Fruit fly (Drosophila melanogaster) whole organism, embryonic: ENCODE data around the gene CG11350.
A peak's percentile ranks its signal among the peaks of the same experiment; 100 is the strongest.

Experiments used
- Adf1 ChIP-seq: fragments of 200-800 bp; sonication (Bioruptor generic); IDR thresholded peaks from 2 replicates; pipeline ENCODE4 v1.3.6; 2022; ENCODE audit warnings: missing biosample characterization, missing genetic modification characterization
- Aef1 ChIP-seq: fragments of 200-800 bp; sonication (Bioruptor generic); IDR thresholded peaks from 3 replicates; pipeline ENCODE4 v1.3.6; 2022; ENCODE audit warnings: missing biosample characterization, missing genetic modification characterization
- Bdp1 ChIP-seq: fragments of 200-800 bp; sonication (Bioruptor generic); optimal IDR thresholded peaks from 3 replicates; lab custom pipeline; 2016; ENCODE audit warnings: missing biosample characterization, missing genetic modification characterization
- CG10267 ChIP-seq: fragments of 200-800 bp; sonication (Bioruptor generic); optimal IDR thresholded peaks from 2 replicates; lab custom pipeline; 2018; ENCODE audit warnings: missing biosample characterization, mild to moderate bottlenecking, missing genetic modification characterization, moderate library complexity
- CG11695 ChIP-seq: fragments of 200-800 bp; sonication (Bioruptor generic); IDR thresholded peaks from 3 replicates; pipeline ENCODE4 v1.3.6; 2022; ENCODE audit warnings: missing biosample characterization, missing genetic modification characterization
- CG12155 ChIP-seq: fragments of 200-800 bp; sonication (Bioruptor generic); optimal IDR thresholded peaks from 3 replicates; lab custom pipeline; 2016; ENCODE audit warnings: missing biosample characterization, missing genetic modification characterization
- CG12769 ChIP-seq: fragments of 200-800 bp; sonication (Bioruptor generic); optimal IDR thresholded peaks from 2 replicates; lab custom pipeline; 2019; ENCODE audit warnings: missing biosample characterization, mild to moderate bottlenecking, missing genetic modification characterization, moderate library complexity
- CG13287 ChIP-seq: fragments of 200-800 bp; sonication (Bioruptor generic); IDR thresholded peaks from 2 replicates; pipeline ENCODE4 v1.3.6; 2022; ENCODE audit warnings: missing biosample characterization, missing genetic modification characterization; ENCODE audit not compliant: partially characterized antibody
- CG15011 ChIP-seq: fragments of 200-800 bp; sonication (Bioruptor generic); optimal IDR thresholded peaks from 3 replicates; lab custom pipeline; 2018; ENCODE audit warnings: missing biosample characterization, mild to moderate bottlenecking, missing genetic modification characterization
- CG16779 ChIP-seq: fragments of 200-800 bp; sonication (Bioruptor generic); IDR thresholded peaks from 2 replicates; pipeline ENCODE4 v1.3.6; 2022; ENCODE audit warnings: missing biosample characterization, missing genetic modification characterization
- CG16813 ChIP-seq: fragments of 200-800 bp; sonication (Bioruptor generic); IDR thresholded peaks from 3 replicates; pipeline ENCODE4 v1.3.6; 2022; ENCODE audit warnings: missing biosample characterization, missing genetic modification characterization; ENCODE audit not compliant: partially characterized antibody
- CG17359 ChIP-seq: fragments of 200-800 bp; sonication (Bioruptor generic); optimal IDR thresholded peaks from 3 replicates; lab custom pipeline; 2018; ENCODE audit warnings: missing biosample characterization, mild to moderate bottlenecking, missing genetic modification characterization, moderate library complexity
- CG18011 ChIP-seq: fragments of 200-800 bp; sonication (Bioruptor generic); optimal IDR thresholded peaks from 2 replicates; lab custom pipeline; 2017; ENCODE audit warnings: missing biosample characterization, missing genetic modification characterization, mild to moderate bottlenecking, moderate library complexity, missing genotype
- CG2199 ChIP-seq: fragments of 200-800 bp; sonication (Bioruptor generic); IDR thresholded peaks from 3 replicates; pipeline ENCODE4 v1.3.6; 2022; ENCODE audit warnings: missing biosample characterization, missing genetic modification characterization
- CG2202 ChIP-seq: fragments of 200-800 bp; sonication (Bioruptor generic); optimal IDR thresholded peaks from 2 replicates; lab custom pipeline; 2018; ENCODE audit warnings: missing biosample characterization, mild to moderate bottlenecking, missing genetic modification characterization
- CG4404 ChIP-seq: fragments of 200-800 bp; sonication (Bioruptor generic); IDR thresholded peaks from 2 replicates; pipeline ENCODE4 v1.3.6; 2022; ENCODE audit warnings: missing biosample characterization, missing genetic modification characterization
- CG5180 ChIP-seq: fragments of 200-800 bp; sonication (Bioruptor generic); optimal IDR thresholded peaks from 3 replicates; lab custom pipeline; 2017; ENCODE audit warnings: missing biosample characterization, missing genetic modification characterization, mild to moderate bottlenecking, moderate library complexity, missing genetic modification reagents
- CG6765 ChIP-seq: fragments of 200-800 bp; sonication (Bioruptor generic); optimal IDR thresholded peaks from 3 replicates; lab custom pipeline; 2017; ENCODE audit warnings: missing biosample characterization, mild to moderate bottlenecking, missing genetic modification characterization
- CG6813 ChIP-seq: fragments of 200-800 bp; sonication (Bioruptor generic); optimal IDR thresholded peaks from 2 replicates; lab custom pipeline; 2017; ENCODE audit warnings: missing biosample characterization, missing genetic modification characterization, mild to moderate bottlenecking, moderate library complexity, missing genetic modification reagents
- CG7987 ChIP-seq: fragments of 200-800 bp; sonication (Bioruptor generic); optimal IDR thresholded peaks from 2 replicates; lab custom pipeline; 2018; ENCODE audit warnings: missing biosample characterization, mild to moderate bottlenecking, missing genetic modification characterization, moderate library complexity
- CG8281 ChIP-seq: fragments of 200-800 bp; sonication (Bioruptor generic); optimal IDR thresholded peaks from 2 replicates; lab custom pipeline; 2018; ENCODE audit warnings: missing biosample characterization, mild to moderate bottlenecking, missing genetic modification characterization, moderate library complexity
- D19A ChIP-seq: fragments of 200-800 bp; optimal IDR thresholded peaks from 3 replicates; lab custom pipeline; 2019; ENCODE audit warnings: missing biosample characterization, mild to moderate bottlenecking, missing genetic modification characterization, moderate library complexity
- H2.0 ChIP-seq: fragments of 200-800 bp; sonication (Bioruptor generic); IDR thresholded peaks from 2 replicates; pipeline ENCODE4 v1.3.6; 2022; ENCODE audit warnings: missing biosample characterization, missing genetic modification characterization
- HHEX ChIP-seq: fragments of 200-800 bp; sonication (Bioruptor generic); optimal IDR thresholded peaks from 3 replicates; lab custom pipeline; 2017; ENCODE audit warnings: missing biosample characterization, mild to moderate bottlenecking, missing genetic modification characterization, missing genetic modification reagents
- HLH3B ChIP-seq: fragments of 200-800 bp; sonication (Bioruptor generic); IDR thresholded peaks from 2 replicates; pipeline ENCODE4 v1.3.6; 2022; ENCODE audit warnings: missing biosample characterization, missing genetic modification characterization
- HLH4C ChIP-seq: fragments of 200-800 bp; sonication (Bioruptor generic); IDR thresholded peaks from 3 replicates; pipeline ENCODE4 v1.3.6; 2022; ENCODE audit warnings: missing biosample characterization, missing genetic modification characterization; ENCODE audit not compliant: partially characterized antibody
- Hr51 ChIP-seq, 2 experiments: fragments of 200-800 bp; sonication (Bioruptor generic); optimal IDR thresholded peaks; 2 replicates in 1 of 2; 3 replicates in 1 of 2; lab custom pipeline; 2016 to 2018; ENCODE audit warnings: missing biosample characterization in 2 of 2, missing genetic modification characterization in 2 of 2, mild to moderate bottlenecking in 1 of 2, moderate library complexity in 1 of 2
- Myb ChIP-seq: fragments of 200-800 bp; sonication (Bioruptor generic); optimal IDR thresholded peaks from 2 replicates; lab custom pipeline; 2016; ENCODE audit warnings: missing biosample characterization, missing genetic modification characterization
- Neu2 ChIP-seq: fragments of 200-800 bp; sonication (Bioruptor generic); optimal IDR thresholded peaks from 3 replicates; lab custom pipeline; 2016; ENCODE audit warnings: missing biosample characterization, missing genetic modification characterization, borderline replicate concordance
- Rx ChIP-seq: fragments of 200-800 bp; sonication (Bioruptor generic); IDR thresholded peaks from 2 replicates; pipeline ENCODE4 v1.3.6; 2022; ENCODE audit warnings: missing biosample characterization, missing genetic modification characterization
- Usf ChIP-seq: fragments of 200-800 bp; sonication (Bioruptor generic); optimal IDR thresholded peaks from 2 replicates; lab custom pipeline; 2017; ENCODE audit warnings: missing genotype, missing biosample characterization, missing genetic modification characterization
- abd-A ChIP-seq: fragments of 200-800 bp; sonication (Bioruptor generic); optimal IDR thresholded peaks from 3 replicates; lab custom pipeline; 2019; ENCODE audit warnings: missing biosample characterization, mild to moderate bottlenecking, missing genetic modification characterization, moderate library complexity
- ara ChIP-seq: fragments of 200-800 bp; sonication (Bioruptor generic); IDR thresholded peaks from 2 replicates; pipeline ENCODE4 v1.3.6; 2022; ENCODE audit warnings: missing biosample characterization, missing genetic modification characterization
- bigmax ChIP-seq: fragments of 200-800 bp; sonication (Bioruptor generic); optimal IDR thresholded peaks from 2 replicates; lab custom pipeline; 2018; ENCODE audit warnings: missing biosample characterization, mild to moderate bottlenecking, missing genetic modification characterization
- cad ChIP-seq: fragments of >200 bp; optimal IDR thresholded peaks from 2 replicates; lab custom pipeline; 2017; ENCODE audit warnings: missing biosample characterization, missing genetic modification characterization
- caup ChIP-seq: fragments of 200-800 bp; sonication (Bioruptor generic); optimal IDR thresholded peaks from 3 replicates; lab custom pipeline; 2017; ENCODE audit warnings: missing biosample characterization, mild to moderate bottlenecking, missing genetic modification characterization, moderate library complexity; ENCODE audit not compliant: severe bottlenecking
- dati ChIP-seq: fragments of 200-800 bp; sonication (Bioruptor generic); IDR thresholded peaks from 2 replicates; pipeline ENCODE4 v1.3.6; 2022; ENCODE audit warnings: missing biosample characterization, missing genetic modification characterization
- fd96Cb ChIP-seq: fragments of 200-800 bp; sonication (Bioruptor generic); optimal IDR thresholded peaks from 2 replicates; lab custom pipeline; 2018; ENCODE audit warnings: missing biosample characterization, mild to moderate bottlenecking, missing genetic modification characterization, moderate library complexity
- ftz-f1 ChIP-seq: fragments of 200-800 bp; sonication (Bioruptor generic); optimal IDR thresholded peaks from 2 replicates; lab custom pipeline; 2016; ENCODE audit warnings: missing biosample characterization, missing genetic modification characterization
- gem ChIP-seq: fragments of 200-800 bp; sonication (Bioruptor generic); optimal IDR thresholded peaks from 2 replicates; lab custom pipeline; 2019; ENCODE audit warnings: missing biosample characterization, mild to moderate bottlenecking, missing genetic modification characterization, moderate library complexity
- ind ChIP-seq: fragments of 200-800 bp; sonication (Bioruptor generic); optimal IDR thresholded peaks from 3 replicates; lab custom pipeline; 2016; ENCODE audit warnings: missing biosample characterization, missing genetic modification characterization
- lbe ChIP-seq: fragments of 200-800 bp; sonication (Bioruptor generic); optimal IDR thresholded peaks from 2 replicates; lab custom pipeline; 2016; ENCODE audit warnings: missing biosample characterization, mild to moderate bottlenecking, missing genetic modification characterization
- luna ChIP-seq: fragments of 200-800 bp; sonication (Bioruptor generic); optimal IDR thresholded peaks from 2 replicates; lab custom pipeline; 2016; ENCODE audit warnings: missing biosample characterization, missing genetic modification characterization
- pzg ChIP-seq: fragments of 200-800 bp; sonication (Bioruptor generic); optimal IDR thresholded peaks from 3 replicates; lab custom pipeline; 2018; ENCODE audit warnings: missing biosample characterization, mild to moderate bottlenecking, missing genetic modification characterization, moderate library complexity
- repo ChIP-seq: fragments of 200-800 bp; sonication (Bioruptor generic); optimal IDR thresholded peaks from 2 replicates; lab custom pipeline; 2016; ENCODE audit warnings: missing biosample characterization, missing genetic modification characterization
- sd ChIP-seq: fragments of 200-800 bp; sonication (Bioruptor generic); optimal IDR thresholded peaks from 3 replicates; lab custom pipeline; 2018; ENCODE audit warnings: missing biosample characterization, mild to moderate bottlenecking, missing genetic modification characterization, moderate library complexity
- sim ChIP-seq: fragments of 200-800 bp; sonication (Bioruptor generic); IDR thresholded peaks from 2 replicates; pipeline ENCODE4 v1.3.6; 2022; ENCODE audit warnings: missing biosample characterization, missing genetic modification characterization
- sisA ChIP-seq: fragments of 200-800 bp; sonication (Bioruptor generic); IDR thresholded peaks from 2 replicates; pipeline ENCODE4 v1.3.6; 2022; ENCODE audit warnings: missing biosample characterization, missing genetic modification characterization
- sob ChIP-seq: fragments of 200-800 bp; sonication (Bioruptor generic); IDR thresholded peaks from 2 replicates; pipeline ENCODE4 v1.3.6; 2022; ENCODE audit warnings: missing biosample characterization, missing genetic modification characterization
- trh ChIP-seq: fragments of 200-800 bp; sonication (Bioruptor generic); optimal IDR thresholded peaks from 2 replicates; lab custom pipeline; 2016; ENCODE audit warnings: missing biosample characterization, missing genetic modification characterization
- z ChIP-seq: fragments of 200-800 bp; sonication (Bioruptor generic); IDR thresholded peaks from 3 replicates; pipeline ENCODE4 v1.3.6; 2022; ENCODE audit warnings: missing biosample characterization, missing genetic modification characterization

Gene CG11350

DNA sequence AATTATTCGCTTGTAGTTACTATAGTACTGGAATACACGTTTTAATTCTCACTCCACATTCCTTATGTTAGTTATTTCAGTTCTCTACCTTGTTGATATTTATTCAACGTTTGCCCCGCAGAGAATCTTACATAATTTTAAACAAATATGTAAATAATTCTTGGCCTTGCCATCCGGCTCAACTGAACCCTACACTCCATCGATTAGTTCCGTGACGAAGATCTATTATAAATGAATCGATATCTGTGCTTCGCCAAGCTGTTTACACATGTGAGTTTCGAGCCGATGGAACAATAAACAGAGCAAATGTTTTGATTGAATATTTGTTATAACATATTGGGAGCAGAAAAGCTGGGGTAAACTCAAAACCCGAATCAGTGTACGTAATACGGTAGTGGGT, 39.2 kb downstream of the CG11350 start (continued):
- TF ChIP-seq abd-A (tag; lab: Kevin White, UChicago) (no peak), CG2202 (tag; lab: Kevin White, UChicago) (no peak), CG12769 (peak; percentile 81), CG8281 (tag; lab: Kevin White, UChicago) (no peak), bigmax (GFP tag; lab: Kevin White, UChicago) (no peak), CG16779 (GFP tag; lab: Robert Waterston, UW) (no peak), sisA (GFP tag; lab: Robert Waterston, UW) (no peak), sim (GFP tag; lab: Robert Waterston, UW) (no peak), CG16813 (GFP tag; lab: Robert Waterston, UW) (no peak), CG5180 (GFP tag; lab: Kevin White, UChicago) (no peak), Adf1 (GFP tag; lab: Robert Waterston, UW) (no peak), lbe (no peak), CG6813 (GFP tag; lab: Kevin White, UChicago) (peak; percentile 62), CG12155 (no peak), z (GFP tag; lab: Robert Waterston, UW) (no peak), HHEX (GFP tag; lab: Kevin White, UChicago) (peak; percentile 59), dati (GFP tag; lab: Robert Waterston, UW) (no peak), caup (GFP tag; lab: Kevin White, UChicago) (peak; percentile 63), CG6765 (no peak), luna (GFP tag; lab: Kevin White, UChicago) (peak; percentile 40), CG17359 (tag; lab: Kevin White, UChicago) (peak; percentile 28), fd96Cb (no peak), trh (GFP tag; lab: Kevin White, UChicago) (no peak), CG10267 (tag; lab: Kevin White, UChicago) (no peak), ind (no peak), HLH3B (GFP tag; lab: Robert Waterston, UW) (no peak; the same call in 1 of the 2 replicates), HLH4C (GFP tag; lab: Robert Waterston, UW) (no peak), CG7987 (GFP tag; lab: Kevin White, UChicago) (peak; percentile 70), sd (peak; percentile 66), CG4404 (GFP tag; lab: Robert Waterston, UW) (no peak), Myb (no peak), pzg (GFP tag; lab: Kevin White, UChicago) (no peak), H2.0 (GFP tag; lab: Robert Waterston, UW) (no peak), cad (no peak), Bdp1 (GFP tag; lab: Kevin White, UChicago) (no peak), Hr51 (GFP tag; optimal IDR thresholded peaks at IDR 0.05; lab: Kevin White, UChicago) (no peak), CG13287 (GFP tag; lab: Robert Waterston, UW) (no peak), gem (peak; percentile 29), CG11695 (peak; percentile 61; the same call in 2 of the 3 replicates), sob (GFP tag; lab: Robert Waterston, UW) (peak; percentile 72), D19A (tag; lab: Kevin White, UChicago) (no peak), Usf (GFP tag; lab: Kevin White, UChicago) (no peak), CG15011 (GFP tag; lab: Kevin White, UChicago) (peak; percentile 31), ftz-f1 (GFP tag; lab: Kevin White, UChicago) (no peak), ara (no peak), Neu2 (no peak), repo (GFP tag; lab: Kevin White, UChicago) (no peak), Rx (no peak), CG2199 (GFP tag; lab: Robert Waterston, UW) (no peak), CG18011 (GFP tag; lab: Kevin White, UChicago) (no peak), Aef1 (GFP tag; lab: Robert Waterston, UW) (no peak)
